Worm (Caenorhabditis elegans) whole organism, L3 larva: ENCODE data around the gene mpc-1.

ENCODE experiments used
- ZK546.5 ChIP-seq: sonication (generic microtip); optimal IDR thresholded peaks from 2 replicates; lab custom pipeline; 2017; ENCODE audit warnings: missing biosample characterization, missing genetic modification characterization
- ama-1 ChIP-seq: fragments of 150-350 bp; optimal IDR thresholded peaks from 2 replicates; lab custom pipeline; 2018
- ceh-9 ChIP-seq: sonication (generic microtip); optimal IDR thresholded peaks from 2 replicates; lab custom pipeline; 2018; ENCODE audit warnings: missing biosample characterization, missing genetic modification characterization
- lin-15B ChIP-seq: fragments of 150-350 bp; optimal IDR thresholded peaks from 2 replicates; lab custom pipeline; 2014; ENCODE audit warnings: missing biosample characterization, missing genetic modification characterization
- nhr-237 ChIP-seq: fragments of 150-350 bp; optimal IDR thresholded peaks from 2 replicates; lab custom pipeline; 2014; ENCODE audit warnings: missing biosample characterization, missing genetic modification characterization
- nhr-25 ChIP-seq: sonication (generic microtip); optimal IDR thresholded peaks from 2 replicates; lab custom pipeline; 2017; ENCODE audit warnings: missing biosample characterization, missing genetic modification characterization

ce11 chrIII:4450773-4451423 lies 37.6 kb downstream of the mpc-1 start:
- TF ChIP-seq ceh-9 (tag; lab: Kevin White, UChicago), result no peak
- no peak for TF ChIP-seq nhr-237 (tag; lab: Kevin White, UChicago)
- TF ChIP-seq ZK546.5 (tag; lab: Kevin White, UChicago), result no peak
- TF ChIP-seq lin-15B, result no peak
- TF ChIP-seq nhr-25 (tag; lab: Kevin White, UChicago), result no peak
- TF ChIP-seq ama-1 (lab: Kevin White, UChicago), result no peak
